Worm (Caenorhabditis elegans) whole organism, L4/young adult: ENCODE measurements around the gene K07D4.6.

Source experiments
- W03F9.2 ChIP-seq: fragments of 150-350 bp; optimal IDR thresholded peaks from 2 replicates; lab custom pipeline; 2014; ENCODE audit warnings: missing biosample characterization, missing genetic modification characterization
- dao-5 ChIP-seq: sonication (generic microtip); optimal IDR thresholded peaks from 2 replicates; lab custom pipeline; 2016; ENCODE audit warnings: missing genotype, missing genetic modification characterization, moderate library complexity, missing compliant biosample characterization
- him-1 ChIP-seq: sonication (generic microtip); optimal IDR thresholded peaks from 2 replicates; lab custom pipeline; 2016; ENCODE audit warnings: missing genotype, missing genetic modification reagents, missing genetic modification characterization, missing compliant biosample characterization

The K07D4.6 gene

ce11 chrII:4011518-4011917 is 7.0 kb downstream of the K07D4.6 start:
- TF ChIP-seq W03F9.2 (tag; lab: Kevin White, UChicago) (no peak), him-1 (no peak), dao-5 (tag; lab: Kevin White, UChicago) (no peak)

- TF ChIP-seq dao-5 (tag; lab: Kevin White, UChicago) (no peak), him-1 (no peak), W03F9.2 (tag; lab: Kevin White, UChicago) (no peak)
Observed at ce11 chrII:4007972-4008371, 10.5 kb downstream of the K07D4.6 start.

ce11 chrII:4004614-4005013 is 13.9 kb downstream of the K07D4.6 start, which contains the start of gene ephx-1:
TSS of gene ephx-1 (plus strand) at chrII:4004914.
- TF ChIP-seq him-1 (no peak), dao-5 (tag; lab: Kevin White, UChicago) (no peak), W03F9.2 (tag; lab: Kevin White, UChicago) (no peak)

ce11 chrII:4002134-4002533 is 16.4 kb downstream of the K07D4.6 start:
- TF ChIP-seq dao-5 (tag; lab: Kevin White, UChicago) (no peak), W03F9.2 (tag; lab: Kevin White, UChicago) (no peak), him-1 (no peak)

ce11 chrII:4000430-4000829 is 18.1 kb downstream of the K07D4.6 start:
- no peak for TF ChIP-seq him-1
- no peak for TF ChIP-seq W03F9.2 (tag; lab: Kevin White, UChicago)
- no peak for TF ChIP-seq dao-5 (tag; lab: Kevin White, UChicago)

ce11 chrII:3999537-3999936 is 19.0 kb downstream of the K07D4.6 start:
- TF ChIP-seq him-1 (no peak), dao-5 (tag; lab: Kevin White, UChicago) (no peak), W03F9.2 (tag; lab: Kevin White, UChicago) (no peak)

- no peak for TF ChIP-seq him-1
- no peak for TF ChIP-seq dao-5 (tag; lab: Kevin White, UChicago)
- TF ChIP-seq W03F9.2 (tag; lab: Kevin White, UChicago), result no peak
Observed at ce11 chrII:3996005-3996404, 22.5 kb downstream of the K07D4.6 start, which contains the start of gene clc-22. TSS of gene clc-22 (minus strand) at chrII:3996075.

ce11 chrII:3992660-3993245 is 25.8 kb downstream of the K07D4.6 start, which contains the start of gene Y14H12A.1:
TSS of gene Y14H12A.1 (plus strand) at chrII:3993195.
- no peak for TF ChIP-seq W03F9.2 (tag; lab: Kevin White, UChicago)
- no peak for TF ChIP-seq him-1
- TF ChIP-seq dao-5 (tag; lab: Kevin White, UChicago), result no peak

- no peak for TF ChIP-seq W03F9.2 (tag; lab: Kevin White, UChicago)
- TF ChIP-seq him-1, result no peak
- TF ChIP-seq dao-5 (tag; lab: Kevin White, UChicago), result no peak
Observed at ce11 chrII:3992029-3992428, 26.5 kb downstream of the K07D4.6 start.

ce11 chrII:3990706-3991105 is 27.8 kb downstream of the K07D4.6 start:
- TF ChIP-seq W03F9.2 (tag; lab: Kevin White, UChicago) (no peak), him-1 (no peak), dao-5 (tag; lab: Kevin White, UChicago) (no peak)

- no peak for TF ChIP-seq dao-5 (tag; lab: Kevin White, UChicago)
- no peak for TF ChIP-seq W03F9.2 (tag; lab: Kevin White, UChicago)
Observed at ce11 chrII:3989627-3990367, 28.7 kb downstream of the K07D4.6 start, which contains the start of gene Y14H12A.2. TSS of gene Y14H12A.2 (minus strand) at chrII:3989677.

ce11 chrII:3986906-3987305 is 31.6 kb downstream of the K07D4.6 start, which contains the start of gene K10G6.5:
TSS of gene K10G6.5 (plus strand) at chrII:3987250.
- TF ChIP-seq W03F9.2 (tag; lab: Kevin White, UChicago), result no peak
- TF ChIP-seq dao-5 (tag; lab: Kevin White, UChicago), result no peak
- TF ChIP-seq him-1, result no peak

ce11 chrII:3984242-3984641 is 34.3 kb downstream of the K07D4.6 start:
- TF ChIP-seq dao-5 (tag; lab: Kevin White, UChicago), result no peak

ce11 chrII:3982313-3982712 is 36.2 kb downstream of the K07D4.6 start, which contains the start of gene lin-31:
TSS of gene lin-31 (plus strand) at chrII:3982549.
- TF ChIP-seq W03F9.2 (tag; lab: Kevin White, UChicago), result no peak
- no peak for TF ChIP-seq him-1
- no peak for TF ChIP-seq dao-5 (tag; lab: Kevin White, UChicago)
